Worm (Caenorhabditis elegans): ENCODE data around the gene Y41E3.13.

Gene Y41E3.13

ce11 chrIV:15049288-15050094 is 8.6 kb upstream of the Y41E3.13 start (continued):
- TF ChIP-seq nhr-90 (tag; optimal IDR thresholded peaks at IDR 0.05; ENCODE audit: poor library complexity) (peak; percentile 16), dsc-1 (tag; optimal IDR thresholded peaks at IDR 0.05) (no peak), swsn-7 (tag; optimal IDR thresholded peaks at IDR 0.05) (no peak), grh-1 (GFP tag; IDR thresholded peaks at IDR 0.05) (peak; percentile 32; the same call in 1 of the 2 replicates), lin-35 (GFP tag; optimal IDR thresholded peaks at IDR 0.05) (no peak), jun-1 (tag; optimal IDR thresholded peaks at IDR 0.05) (no peak), ceh-63 (GFP tag; optimal IDR thresholded peaks at IDR 0.05) (no peak), pqm-1 (tag; optimal IDR thresholded peaks at IDR 0.05) (no peak), C04F5.9 (tag; optimal IDR thresholded peaks at IDR 0.05) (no peak), nhr-77 (tag; optimal IDR thresholded peaks at IDR 0.05) (no peak), vab-15 (tag; optimal IDR thresholded peaks at IDR 0.05) (no peak), ceh-90 (tag; optimal IDR thresholded peaks at IDR 0.05) (no peak), alr-1 (tag; optimal IDR thresholded peaks at IDR 0.05; ENCODE audit: borderline replicate concordance) (no peak), sox-4 (tag; optimal IDR thresholded peaks at IDR 0.05) (no peak), ztf-4 (tag; optimal IDR thresholded peaks at IDR 0.05) (peak; percentile 71), nhr-237 (tag; optimal IDR thresholded peaks at IDR 0.05) (no peak), nhr-11 (tag; optimal IDR thresholded peaks at IDR 0.05) (no peak), C16A3.4 (tag; optimal IDR thresholded peaks at IDR 0.05) (no peak), sup-37 (GFP tag; optimal IDR thresholded peaks at IDR 0.05) (no peak), xbp-1 (tag; optimal IDR thresholded peaks at IDR 0.05) (no peak)

- TF ChIP-seq tlp-1 (tag; optimal IDR thresholded peaks at IDR 0.05): no peak
- no peak for TF ChIP-seq nhr-237 (tag; optimal IDR thresholded peaks at IDR 0.05)
- TF ChIP-seq ceh-88 (GFP tag; IDR thresholded peaks at IDR 0.05): no peak
- TF ChIP-seq pax-3 (tag; optimal IDR thresholded peaks at IDR 0.05): no peak
- no peak for TF ChIP-seq isw-1 (GFP tag; IDR thresholded peaks at IDR 0.05)
- no peak for TF ChIP-seq ets-5 (GFP tag; IDR thresholded peaks at IDR 0.05)
- no peak for TF ChIP-seq efl-1 (optimal IDR thresholded peaks at IDR 0.05)
- peak in 1 of 2 experiments; percentile 82 for TF ChIP-seq efl-1 (GFP tag; optimal IDR thresholded peaks at IDR 0.05 in 1 of 2)
Observed at ce11 chrIV:15051045-15051444, 7.0 kb upstream of the Y41E3.13 start.

ce11 chrIV:15053271-15053670 is 4.8 kb upstream of the Y41E3.13 start, which contains the start of gene srt-47:
Gene srt-47, minus strand, starts transcription at chrIV:15053371.
- TF ChIP-seq F16B12.6 (tag; optimal IDR thresholded peaks at IDR 0.05): no peak
- TF ChIP-seq elt-2 (tag; optimal IDR thresholded peaks at IDR 0.05): no peak
- no peak for TF ChIP-seq lin-35 (GFP tag; optimal IDR thresholded peaks at IDR 0.05)
- no peak for TF ChIP-seq swsn-7 (tag; optimal IDR thresholded peaks at IDR 0.05)
- no peak for TF ChIP-seq isw-1 (GFP tag; IDR thresholded peaks at IDR 0.05)
- no peak for TF ChIP-seq ceh-8 (GFP tag; optimal IDR thresholded peaks at IDR 0.05)
- TF ChIP-seq egl-27 (tag; optimal IDR thresholded peaks at IDR 0.05): no peak
- TF ChIP-seq fkh-10 (GFP tag; optimal IDR thresholded peaks at IDR 0.05): no peak
- TF ChIP-seq nhr-19 (GFP tag; conservative IDR thresholded peaks at IDR 0.05): no peak
- no peak for TF ChIP-seq nhr-90 (tag; optimal IDR thresholded peaks at IDR 0.05; ENCODE audit: poor library complexity)
- no peak for TF ChIP-seq hlh-17 (GFP tag; optimal IDR thresholded peaks at IDR 0.05; ENCODE audit: borderline replicate concordance)
- no peak for TF ChIP-seq unc-86 (tag; optimal IDR thresholded peaks at IDR 0.05)
- TF ChIP-seq ztf-11 (tag; optimal IDR thresholded peaks at IDR 0.05): no peak
- no peak for TF ChIP-seq lsy-2 (tag; optimal IDR thresholded peaks at IDR 0.05)
- no peak for TF ChIP-seq snu-23 (GFP tag; optimal IDR thresholded peaks at IDR 0.05)
- no peak for TF ChIP-seq nhr-84 (tag; optimal IDR thresholded peaks at IDR 0.05)
- TF ChIP-seq zip-4 (GFP tag; optimal IDR thresholded peaks at IDR 0.05): no peak
